Fruit fly (Drosophila melanogaster) whole organism, embryonic: ENCODE results near the gene eIF3d1.
A peak's percentile ranks its signal among the peaks of the same experiment; 100 is the strongest.

Source experiments
- CG10654 ChIP-seq: fragments of 200-800 bp; sonication (Bioruptor generic); optimal IDR thresholded peaks from 2 replicates; lab custom pipeline; 2016; ENCODE audit warnings: missing biosample characterization, missing genetic modification characterization
- CG12236 ChIP-seq: fragments of 200-800 bp; sonication (Bioruptor generic); optimal IDR thresholded peaks from 2 replicates; lab custom pipeline; 2016; ENCODE audit warnings: missing biosample characterization, missing genetic modification characterization
- CG13296 ChIP-seq: fragments of 200-800 bp; sonication (Bioruptor generic); optimal IDR thresholded peaks from 3 replicates; lab custom pipeline; 2018; ENCODE audit warnings: missing biosample characterization, mild to moderate bottlenecking, missing genetic modification characterization
- CG14965 ChIP-seq: fragments of 200-800 bp; sonication (Bioruptor generic); optimal IDR thresholded peaks from 2 replicates; lab custom pipeline; 2016; ENCODE audit warnings: missing biosample characterization, missing genetic modification characterization, borderline replicate concordance
- CG15601 ChIP-seq: fragments of 200-800 bp; sonication (Bioruptor generic); optimal IDR thresholded peaks from 3 replicates; lab custom pipeline; 2019; ENCODE audit warnings: missing biosample characterization, mild to moderate bottlenecking, missing genetic modification characterization, moderate library complexity
- CG1603 ChIP-seq: fragments of 200-800 bp; sonication (Bioruptor generic); optimal IDR thresholded peaks from 2 replicates; lab custom pipeline; 2019; ENCODE audit warnings: missing biosample characterization, mild to moderate bottlenecking, missing genetic modification characterization, moderate library complexity
- CG17385 ChIP-seq: fragments of 200-800 bp; sonication (Bioruptor generic); optimal IDR thresholded peaks from 3 replicates; lab custom pipeline; 2018; ENCODE audit warnings: missing biosample characterization, mild to moderate bottlenecking, missing genetic modification characterization
- CG32767 ChIP-seq: fragments of 200-800 bp; sonication (Bioruptor generic); IDR thresholded peaks from 2 replicates; pipeline ENCODE4 v1.3.6; 2022; ENCODE audit warnings: missing biosample characterization, missing genetic modification characterization
- CG34422 ChIP-seq: fragments of 200-800 bp; sonication (Bioruptor generic); IDR thresholded peaks from 3 replicates; pipeline ENCODE4 v1.3.6; 2022; ENCODE audit warnings: missing biosample characterization, missing genetic modification characterization
- CG4820 ChIP-seq: fragments of 200-800 bp; sonication (Bioruptor generic); optimal IDR thresholded peaks from 3 replicates; lab custom pipeline; 2016; ENCODE audit warnings: missing biosample characterization, missing genetic modification characterization
- CG7928 ChIP-seq: fragments of 200-800 bp; sonication (Bioruptor generic); optimal IDR thresholded peaks from 2 replicates; lab custom pipeline; 2017; ENCODE audit warnings: missing biosample characterization, mild to moderate bottlenecking, missing genetic modification characterization
- Dfd ChIP-seq, 2 experiments: fragments of >200 bp; optimal IDR thresholded peaks; 2 replicates each; lab custom pipeline; 2017; ENCODE audit warnings: missing biosample characterization in 2 of 2, missing genetic modification characterization in 2 of 2
- E2f2 ChIP-seq: fragments of 200-800 bp; sonication (Bioruptor generic); IDR thresholded peaks from 2 replicates; pipeline ENCODE4 v1.3.6; 2022; ENCODE audit warnings: missing biosample characterization, missing genetic modification characterization
- Ets65A ChIP-seq: fragments of 200-800 bp; sonication (Bioruptor generic); peaks from one replicate; lab custom pipeline; 2016; ENCODE audit warnings: missing biosample characterization, missing genetic modification characterization
- Fer2 ChIP-seq: fragments of 200-800 bp; sonication (Bioruptor generic); optimal IDR thresholded peaks from 2 replicates; lab custom pipeline; 2018; ENCODE audit warnings: missing biosample characterization, mild to moderate bottlenecking, missing genetic modification characterization, moderate library complexity
- MESR4 ChIP-seq: fragments of 200-800 bp; sonication (Bioruptor generic); optimal IDR thresholded peaks from 2 replicates; lab custom pipeline; 2018; ENCODE audit warnings: missing biosample characterization, mild to moderate bottlenecking, missing genetic modification characterization, moderate library complexity
- NK7.1 ChIP-seq: fragments of 200-800 bp; sonication (Bioruptor generic); optimal IDR thresholded peaks from 3 replicates; lab custom pipeline; 2016; ENCODE audit warnings: missing biosample characterization, missing genetic modification characterization
- NfI ChIP-seq: fragments of 200-800 bp; sonication (Bioruptor generic); optimal IDR thresholded peaks from 3 replicates; lab custom pipeline; 2018; ENCODE audit warnings: missing biosample characterization, mild to moderate bottlenecking, missing genetic modification characterization, moderate library complexity
- Oaz ChIP-seq: fragments of 200-800 bp; sonication (Bioruptor generic); IDR thresholded peaks from 2 replicates; pipeline ENCODE4 v1.3.6; 2022; ENCODE audit warnings: missing biosample characterization, missing genetic modification characterization
- Rx ChIP-seq: fragments of 200-800 bp; sonication (Bioruptor generic); IDR thresholded peaks from 2 replicates; pipeline ENCODE4 v1.3.6; 2022; ENCODE audit warnings: missing biosample characterization, missing genetic modification characterization
- ash1 ChIP-seq: fragments of 200-800 bp; sonication (Bioruptor generic); optimal IDR thresholded peaks from 2 replicates; lab custom pipeline; 2018; ENCODE audit warnings: missing biosample characterization, mild to moderate bottlenecking, missing genetic modification characterization
- br ChIP-seq: fragments of >200 bp; optimal IDR thresholded peaks from 2 replicates; lab custom pipeline; 2017
- da ChIP-seq: fragments of 200-800 bp; sonication (Bioruptor generic); optimal IDR thresholded peaks from 2 replicates; lab custom pipeline; 2016; ENCODE audit warnings: missing biosample characterization, missing genetic modification characterization
- gt ChIP-seq: fragments of 200-800 bp; sonication (Bioruptor generic); IDR thresholded peaks from 2 replicates; pipeline ENCODE4 v1.3.6; 2022; ENCODE audit warnings: missing biosample characterization, missing genetic modification characterization
- ken ChIP-seq: fragments of 200-800 bp; sonication (Bioruptor generic); IDR thresholded peaks from 3 replicates; pipeline ENCODE4 v1.3.6; 2022; ENCODE audit warnings: missing biosample characterization, missing genetic modification characterization
- lov ChIP-seq, 2 experiments: fragments of 200-800 bp in 1 of 2; fragments of >200 bp in 1 of 2; sonication (Bioruptor generic) in 1 of 2; IDR thresholded peaks in 1 of 2; optimal IDR thresholded peaks in 1 of 2; 2 replicates in 1 of 2; 3 replicates in 1 of 2; pipeline versions ENCODE4 v1.3.6 to Lab custom; 2017 to 2022; ENCODE audit warnings: missing biosample characterization in 1 of 2, missing genetic modification characterization in 1 of 2
- nerfin-1 ChIP-seq: fragments of 200-800 bp; sonication (Bioruptor generic); optimal IDR thresholded peaks from 3 replicates; lab custom pipeline; 2019; ENCODE audit warnings: missing biosample characterization, mild to moderate bottlenecking, missing genetic modification characterization, moderate library complexity
- nmo ChIP-seq: fragments of 200-800 bp; sonication (Bioruptor generic); optimal IDR thresholded peaks from 2 replicates; lab custom pipeline; 2018; ENCODE audit warnings: missing biosample characterization, mild to moderate bottlenecking, missing genetic modification characterization, moderate library complexity
- nom ChIP-seq: fragments of 200-800 bp; sonication (Bioruptor generic); optimal IDR thresholded peaks from 2 replicates; lab custom pipeline; 2017; ENCODE audit warnings: missing biosample characterization, missing genetic modification characterization, mild to moderate bottlenecking, moderate library complexity, missing genetic modification reagents
- p53 ChIP-seq: fragments of 200-800 bp; sonication (Bioruptor generic); optimal IDR thresholded peaks from 2 replicates; lab custom pipeline; 2016; ENCODE audit warnings: missing biosample characterization, missing genetic modification characterization
- peb ChIP-seq: fragments of 200-800 bp; sonication (Bioruptor generic); IDR thresholded peaks from 2 replicates; pipeline ENCODE4 v1.3.6; 2022; ENCODE audit warnings: missing biosample characterization, missing genetic modification characterization
- psq ChIP-seq: fragments of 200-800 bp; sonication (Bioruptor generic); optimal IDR thresholded peaks from 2 replicates; lab custom pipeline; 2017; ENCODE audit warnings: missing biosample characterization, missing genetic modification characterization
- run ChIP-seq: fragments of 200-800 bp; sonication (Bioruptor generic); optimal IDR thresholded peaks from 3 replicates; lab custom pipeline; 2018; ENCODE audit warnings: missing biosample characterization, mild to moderate bottlenecking, missing genetic modification characterization
- salm ChIP-seq: fragments of 200-800 bp; sonication (Bioruptor generic); optimal IDR thresholded peaks from 2 replicates; lab custom pipeline; 2018; ENCODE audit warnings: missing biosample characterization, mild to moderate bottlenecking, missing genetic modification characterization
- scrt ChIP-seq: fragments of 200-800 bp; sonication (Bioruptor generic); optimal IDR thresholded peaks from 2 replicates; lab custom pipeline; 2018; ENCODE audit warnings: missing biosample characterization, mild to moderate bottlenecking, missing genetic modification characterization, moderate library complexity

The eIF3d1 gene

DNA sequence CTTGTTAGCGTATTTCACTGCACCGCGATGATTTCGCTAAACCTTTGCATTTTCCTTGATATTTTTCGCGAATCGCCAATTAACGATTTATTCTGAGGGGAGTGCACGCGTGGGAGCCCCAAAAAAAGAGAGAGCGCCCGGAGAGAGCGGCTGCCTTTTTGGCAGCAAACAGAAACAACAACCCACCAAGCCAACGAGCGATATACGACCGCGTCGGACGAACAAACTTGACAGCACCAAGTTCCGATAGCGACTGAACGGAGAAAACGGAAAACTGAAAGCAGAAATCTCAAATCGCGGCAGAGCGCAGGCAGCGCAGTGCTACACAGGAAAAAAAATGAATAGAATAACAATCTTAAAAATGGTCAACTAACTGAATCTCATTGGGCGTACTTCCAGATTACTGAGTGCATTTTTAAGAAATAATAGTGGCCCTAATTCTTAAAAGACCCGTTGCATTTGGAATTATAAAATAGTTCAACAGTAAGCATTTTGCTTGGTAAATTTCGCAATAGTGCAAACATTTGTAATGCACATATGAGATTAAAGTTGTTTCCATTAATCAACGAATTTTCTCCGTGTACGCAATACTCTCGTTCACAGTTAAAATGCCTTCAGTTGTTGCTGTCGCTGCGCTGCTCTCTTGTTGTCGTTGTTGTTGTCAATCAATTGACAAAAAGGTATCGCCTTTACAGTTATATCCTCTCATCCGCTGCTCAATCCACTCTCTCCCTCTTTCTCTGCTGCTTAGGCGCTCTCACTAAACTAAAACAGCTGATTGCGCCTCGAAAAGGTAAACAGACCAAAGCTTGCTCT lies 10.2 kb upstream of the eIF3d1 start, which contains the start of gene CG31145 (continued):
- TF ChIP-seq nmo (GFP tag; lab: Kevin White, UChicago) (peak; percentile 100), lov (optimal IDR thresholded peaks at IDR 0.05; lab: Kevin White, UChicago) (no peak), lov (GFP tag; IDR thresholded peaks at IDR 0.05; lab: Robert Waterston, UW) (peak; percentile 94), p53 (GFP tag; lab: Kevin White, UChicago) (peak; percentile 98), CG32767 (peak; percentile 99), Dfd (GFP tag; optimal IDR thresholded peaks at IDR 0.05; lab: Kevin White, UChicago) (peak in 1 of 2 experiments; percentile 95), NfI (GFP tag; lab: Kevin White, UChicago) (peak; percentile 99), CG34422 (GFP tag; lab: Robert Waterston, UW) (peak; percentile 99), CG17385 (GFP tag; lab: Kevin White, UChicago) (peak; percentile 99), peb (GFP tag; lab: Robert Waterston, UW) (peak; percentile 99), Oaz (peak; percentile 99), CG10654 (GFP tag; lab: Kevin White, UChicago) (peak; percentile 99), da (GFP tag; lab: Kevin White, UChicago) (peak; percentile 99)

dm6 chr3R:23673084-23673483 lies 6.8 kb upstream of the eIF3d1 start:
- peak; percentile 64 for TF ChIP-seq CG15601 (tag; lab: Kevin White, UChicago)
- no peak for TF ChIP-seq psq
- TF ChIP-seq salm (tag; lab: Kevin White, UChicago), result no peak
- TF ChIP-seq Ets65A (GFP tag; lab: Kevin White, UChicago), result peak; percentile 16
- TF ChIP-seq, all 482 proteins: peak for 2

DNA sequence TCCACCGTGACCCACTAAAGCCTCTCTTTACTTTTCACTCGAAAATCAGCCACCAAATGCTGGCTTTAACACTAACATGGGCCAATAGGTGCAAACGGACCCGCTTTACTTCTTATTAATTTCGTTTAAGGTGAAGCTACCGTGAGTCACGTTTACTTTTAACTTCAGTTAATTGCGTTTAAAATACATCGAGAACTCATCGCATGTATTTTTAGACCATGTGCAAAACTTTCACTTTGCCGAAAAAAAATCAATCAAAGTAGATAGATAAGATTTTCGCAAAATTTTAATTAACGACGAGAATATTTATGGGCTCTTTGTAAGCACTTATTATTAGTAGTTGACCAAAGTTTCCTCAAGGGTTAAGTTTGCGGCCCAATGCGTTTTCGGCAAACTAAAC lies 5.5 kb upstream of the eIF3d1 start:
- TF ChIP-seq run (tag; lab: Kevin White, UChicago), result no peak
- no peak for TF ChIP-seq Rx (GFP tag; lab: Robert Waterston, UW)
- no peak for TF ChIP-seq CG14965 (GFP tag; lab: Kevin White, UChicago)
- no peak for TF ChIP-seq MESR4 (GFP tag; lab: Kevin White, UChicago)
- TF ChIP-seq Fer2, result no peak
- TF ChIP-seq nerfin-1 (tag; lab: Kevin White, UChicago), result no peak
- no peak for TF ChIP-seq CG7928 (GFP tag; lab: Kevin White, UChicago)
- TF ChIP-seq NK7.1, result no peak
- no peak for TF ChIP-seq br
- no peak for TF ChIP-seq Ets65A (GFP tag; lab: Kevin White, UChicago)
- TF ChIP-seq ash1 (GFP tag; lab: Kevin White, UChicago), result no peak
- no peak for TF ChIP-seq nom (GFP tag; lab: Kevin White, UChicago)
- TF ChIP-seq CG12236 (GFP tag; lab: Kevin White, UChicago), result no peak
- no peak for TF ChIP-seq ken (GFP tag; lab: Robert Waterston, UW)
- TF ChIP-seq CG13296 (GFP tag; lab: Kevin White, UChicago), result no peak

dm6 chr3R:23675646-23676045 lies 4.2 kb upstream of the eIF3d1 start:
- TF ChIP-seq scrt (no peak), CG1603 (tag; lab: Kevin White, UChicago) (no peak), CG4820 (GFP tag; lab: Kevin White, UChicago) (no peak), ash1 (GFP tag; lab: Kevin White, UChicago) (no peak), gt (GFP tag; lab: Robert Waterston, UW) (no peak), E2f2 (GFP tag; lab: Robert Waterston, UW) (no peak)
